Fruit fly (Drosophila melanogaster) whole organism, prepupa: ENCODE data around the gene dally.

Experiments used
- Blimp-1 ChIP-seq: fragments of 200-800 bp; sonication (Bioruptor generic); optimal IDR thresholded peaks from 3 replicates; lab custom pipeline; 2017; ENCODE audit warnings: missing biosample characterization, missing genetic modification characterization, mild to moderate bottlenecking, moderate library complexity, missing genetic modification reagents
- CG10631 ChIP-seq: fragments of 200-800 bp; sonication (Bioruptor generic); optimal IDR thresholded peaks from 2 replicates; lab custom pipeline; 2016; ENCODE audit warnings: missing biosample characterization, missing genetic modification characterization
- CG10669 ChIP-seq: fragments of 200-800 bp; sonication (Bioruptor generic); optimal IDR thresholded peaks from 3 replicates; lab custom pipeline; 2018; ENCODE audit warnings: missing biosample characterization, mild to moderate bottlenecking, missing genetic modification characterization, moderate library complexity
- CG11294 ChIP-seq: fragments of 200-800 bp; sonication (Bioruptor generic); IDR thresholded peaks from 2 replicates; pipeline ENCODE4 v1.3.6; 2022; ENCODE audit warnings: missing biosample characterization, missing genetic modification characterization
- CG11762 ChIP-seq: fragments of 200-800 bp; sonication (Bioruptor generic); optimal IDR thresholded peaks from 3 replicates; lab custom pipeline; 2016; ENCODE audit warnings: missing biosample characterization, missing genetic modification characterization; ENCODE audit not compliant: insufficient read depth
- CG11902 ChIP-seq: fragments of 200-800 bp; sonication (Bioruptor generic); optimal IDR thresholded peaks from 3 replicates; lab custom pipeline; 2016; ENCODE audit warnings: missing biosample characterization, missing genetic modification characterization
- CG15336 ChIP-seq: fragments of 200-800 bp; sonication (Bioruptor generic); IDR thresholded peaks from 2 replicates; pipeline ENCODE4 v1.3.6; 2022; ENCODE audit warnings: missing biosample characterization, missing genetic modification characterization
- CG1621 ChIP-seq: fragments of 200-800 bp; sonication (Bioruptor generic); optimal IDR thresholded peaks from 3 replicates; lab custom pipeline; 2018; ENCODE audit warnings: missing biosample characterization, mild to moderate bottlenecking, missing genetic modification characterization
- CG16779 ChIP-seq: fragments of 200-800 bp; sonication (Bioruptor generic); optimal IDR thresholded peaks from 3 replicates; lab custom pipeline; 2017; ENCODE audit warnings: missing biosample characterization, mild to moderate bottlenecking, missing genetic modification characterization
- CG31627 ChIP-seq: fragments of 200-800 bp; sonication (Bioruptor generic); optimal IDR thresholded peaks from 3 replicates; lab custom pipeline; 2016; ENCODE audit warnings: missing biosample characterization, missing genetic modification characterization
- CG32006 ChIP-seq: fragments of 200-800 bp; sonication (Bioruptor generic); optimal IDR thresholded peaks from 3 replicates; lab custom pipeline; 2017; ENCODE audit warnings: missing biosample characterization, mild to moderate bottlenecking, missing genetic modification characterization
- CG34406 ChIP-seq: fragments of 200-800 bp; sonication (Bioruptor generic); optimal IDR thresholded peaks from 3 replicates; lab custom pipeline; 2016; ENCODE audit warnings: missing biosample characterization, missing genetic modification characterization
- CG3919 ChIP-seq: fragments of 200-800 bp; sonication (Bioruptor generic); optimal IDR thresholded peaks from 3 replicates; lab custom pipeline; 2016; ENCODE audit warnings: missing biosample characterization, missing genetic modification characterization
- CG4318 ChIP-seq: fragments of 200-800 bp; sonication (Bioruptor generic); optimal IDR thresholded peaks from 3 replicates; lab custom pipeline; 2017; ENCODE audit warnings: missing biosample characterization, mild to moderate bottlenecking, missing genetic modification characterization
- CG6163 ChIP-seq: fragments of 200-800 bp; sonication (Bioruptor generic); IDR thresholded peaks from 3 replicates; pipeline ENCODE4 v1.3.6; 2022; ENCODE audit warnings: missing biosample characterization, missing genetic modification characterization
- CG6276 ChIP-seq: fragments of 200-800 bp; sonication (Bioruptor generic); optimal IDR thresholded peaks from 2 replicates; lab custom pipeline; 2017; ENCODE audit warnings: missing biosample characterization, mild to moderate bottlenecking, missing genetic modification characterization
- CG6792 ChIP-seq: fragments of 200-800 bp; sonication (Bioruptor generic); optimal IDR thresholded peaks from 3 replicates; lab custom pipeline; 2016; ENCODE audit warnings: missing biosample characterization, missing genetic modification characterization
- CG6808 ChIP-seq: fragments of 200-800 bp; sonication (Bioruptor generic); optimal IDR thresholded peaks from 3 replicates; lab custom pipeline; 2017; ENCODE audit warnings: missing biosample characterization, missing genetic modification characterization, mild to moderate bottlenecking, moderate library complexity, missing genetic modification reagents
- CG7368 ChIP-seq: fragments of 200-800 bp; sonication (Bioruptor generic); optimal IDR thresholded peaks from 3 replicates; lab custom pipeline; 2016; ENCODE audit warnings: missing biosample characterization, missing genetic modification characterization
- CG8119 ChIP-seq: fragments of 200-800 bp; sonication (Bioruptor generic); IDR thresholded peaks from 3 replicates; pipeline ENCODE4 v1.3.6; 2022; ENCODE audit warnings: missing biosample characterization, missing genetic modification characterization
- CG8319 ChIP-seq: fragments of 200-800 bp; sonication (Bioruptor generic); optimal IDR thresholded peaks from 3 replicates; lab custom pipeline; 2016; ENCODE audit warnings: missing biosample characterization, missing genetic modification characterization
- CG8632 ChIP-seq: fragments of 200-800 bp; sonication (Bioruptor generic); optimal IDR thresholded peaks from 3 replicates; lab custom pipeline; 2016; ENCODE audit warnings: missing biosample characterization, missing genetic modification characterization
- CG9139 ChIP-seq: fragments of 200-800 bp; sonication (Bioruptor generic); optimal IDR thresholded peaks from 3 replicates; lab custom pipeline; 2017; ENCODE audit warnings: missing biosample characterization, mild to moderate bottlenecking, missing genetic modification characterization
- Eip75B ChIP-seq: fragments of 200-800 bp; sonication (Bioruptor generic); optimal IDR thresholded peaks from 3 replicates; lab custom pipeline; 2016; ENCODE audit warnings: missing biosample characterization, missing genetic modification characterization
- Eip78C ChIP-seq: fragments of 200-800 bp; sonication (Bioruptor generic); peaks from one replicate; lab custom pipeline; 2016; ENCODE audit warnings: missing biosample characterization, missing genetic modification characterization
- Eip93F ChIP-seq: fragments of 200-800 bp; sonication (Bioruptor generic); optimal IDR thresholded peaks from 2 replicates; lab custom pipeline; 2016; ENCODE audit warnings: missing biosample characterization, mild to moderate bottlenecking, missing genetic modification characterization
- Ets21C ChIP-seq: fragments of 200-800 bp; sonication (Bioruptor generic); optimal IDR thresholded peaks from 3 replicates; lab custom pipeline; 2016; ENCODE audit warnings: missing biosample characterization, missing genetic modification characterization
- Ets96B ChIP-seq: fragments of 200-800 bp; optimal IDR thresholded peaks from 2 replicates; lab custom pipeline; 2019; ENCODE audit warnings: missing biosample characterization, mild to moderate bottlenecking, missing genetic modification characterization, moderate library complexity
- Gug ChIP-seq: fragments of 200-800 bp; sonication (Bioruptor generic); IDR thresholded peaks from 2 replicates; pipeline ENCODE4 v1.3.6; 2022; ENCODE audit warnings: missing biosample characterization, missing genetic modification characterization
- Hr38 ChIP-seq: sonication (Bioruptor generic); optimal IDR thresholded peaks from 2 replicates; lab custom pipeline; 2016; ENCODE audit warnings: missing biosample characterization, missing genetic modification characterization
- Hr4 ChIP-seq: fragments of 200-800 bp; sonication (Bioruptor generic); optimal IDR thresholded peaks from 3 replicates; lab custom pipeline; 2016; ENCODE audit warnings: missing biosample characterization, missing genetic modification characterization
- Lpt ChIP-seq: fragments of 200-800 bp; sonication (Bioruptor generic); optimal IDR thresholded peaks from 3 replicates; lab custom pipeline; 2016; ENCODE audit warnings: missing biosample characterization, missing genetic modification characterization
- Met ChIP-seq: fragments of 200-800 bp; sonication (Bioruptor generic); optimal IDR thresholded peaks from 3 replicates; lab custom pipeline; 2016; ENCODE audit warnings: missing biosample characterization, missing genetic modification characterization
- OdsH ChIP-seq: fragments of 200-800 bp; sonication (Bioruptor generic); optimal IDR thresholded peaks from 3 replicates; lab custom pipeline; 2016; ENCODE audit warnings: missing biosample characterization, missing genetic modification characterization
- Smox ChIP-seq: fragments of 200-800 bp; sonication (Bioruptor generic); optimal IDR thresholded peaks from 3 replicates; lab custom pipeline; 2016; ENCODE audit warnings: missing biosample characterization, missing genetic modification characterization
- Sox102F ChIP-seq: fragments of 200-800 bp; sonication (Bioruptor generic); optimal IDR thresholded peaks from 2 replicates; lab custom pipeline; 2016; ENCODE audit warnings: missing biosample characterization, mild to moderate bottlenecking, missing genetic modification characterization
- Sox14 ChIP-seq: fragments of 200-800 bp; sonication (Bioruptor generic); optimal IDR thresholded peaks from 3 replicates; lab custom pipeline; 2016; ENCODE audit warnings: missing biosample characterization, missing genetic modification characterization
- Sox15 ChIP-seq: fragments of 200-800 bp; sonication (Bioruptor generic); optimal IDR thresholded peaks from 3 replicates; lab custom pipeline; 2016; ENCODE audit warnings: missing biosample characterization, missing genetic modification characterization
- achi ChIP-seq: fragments of 200-800 bp; sonication (Bioruptor generic); optimal IDR thresholded peaks from 3 replicates; lab custom pipeline; 2016; ENCODE audit warnings: missing biosample characterization, missing genetic modification characterization
- acj6 ChIP-seq: fragments of 200-800 bp; sonication (Bioruptor generic); optimal IDR thresholded peaks from 3 replicates; lab custom pipeline; 2016; ENCODE audit warnings: missing biosample characterization, missing genetic modification characterization
- cyc ChIP-seq: fragments of 200-800 bp; sonication (Bioruptor generic); optimal IDR thresholded peaks from 3 replicates; lab custom pipeline; 2016; ENCODE audit warnings: missing biosample characterization, missing genetic modification characterization
- dac ChIP-seq: fragments of 200-800 bp; sonication (Bioruptor generic); optimal IDR thresholded peaks from 2 replicates; lab custom pipeline; 2017; ENCODE audit warnings: missing biosample characterization, mild to moderate bottlenecking, missing genetic modification characterization
- dsx ChIP-seq: fragments of 200-800 bp; optimal IDR thresholded peaks from 3 replicates; lab custom pipeline; 2019; ENCODE audit warnings: missing biosample characterization, mild to moderate bottlenecking, missing genetic modification characterization, moderate library complexity; ENCODE audit not compliant: poor library complexity, severe bottlenecking
- eg ChIP-seq: fragments of 200-800 bp; sonication (Bioruptor generic); IDR thresholded peaks from 3 replicates; pipeline ENCODE4 v1.3.6; 2022; ENCODE audit warnings: missing biosample characterization, missing genetic modification characterization
- esn ChIP-seq: fragments of 200-800 bp; sonication (Bioruptor generic); optimal IDR thresholded peaks from 2 replicates; lab custom pipeline; 2016; ENCODE audit warnings: missing biosample characterization, mild to moderate bottlenecking, missing genetic modification characterization, moderate library complexity
- fd59A ChIP-seq: fragments of 200-800 bp; sonication (Bioruptor generic); optimal IDR thresholded peaks from 2 replicates; lab custom pipeline; 2017; ENCODE audit warnings: missing biosample characterization, mild to moderate bottlenecking, missing genetic modification characterization, missing genetic modification reagents
- lz ChIP-seq: fragments of 200-800 bp; sonication (Bioruptor generic); optimal IDR thresholded peaks from 3 replicates; lab custom pipeline; 2016; ENCODE audit warnings: missing biosample characterization, missing genetic modification characterization
- pdm3 ChIP-seq: fragments of 200-800 bp; sonication (Bioruptor generic); optimal IDR thresholded peaks from 3 replicates; lab custom pipeline; 2016; ENCODE audit warnings: missing biosample characterization, missing genetic modification characterization
- salr ChIP-seq, 2 experiments: fragments of 200-800 bp; sonication (Bioruptor generic); optimal IDR thresholded peaks; 3 replicates each; lab custom pipeline; 2016 to 2018; ENCODE audit warnings: missing biosample characterization in 2 of 2, missing genetic modification characterization in 2 of 2, mild to moderate bottlenecking in 1 of 2
- ss ChIP-seq, 2 experiments: fragments of 200-800 bp; sonication (Bioruptor generic); optimal IDR thresholded peaks; 2 replicates in 1 of 2; 3 replicates in 1 of 2; lab custom pipeline; 2017 to 2018; ENCODE audit warnings: mild to moderate bottlenecking in 2 of 2, missing biosample characterization in 2 of 2, missing genetic modification characterization in 2 of 2, moderate library complexity in 1 of 2
- vri ChIP-seq: fragments of 200-800 bp; sonication (Bioruptor generic); optimal IDR thresholded peaks from 3 replicates; lab custom pipeline; 2016; ENCODE audit warnings: missing biosample characterization, mild to moderate bottlenecking, missing genetic modification characterization

dally gene

DNA sequence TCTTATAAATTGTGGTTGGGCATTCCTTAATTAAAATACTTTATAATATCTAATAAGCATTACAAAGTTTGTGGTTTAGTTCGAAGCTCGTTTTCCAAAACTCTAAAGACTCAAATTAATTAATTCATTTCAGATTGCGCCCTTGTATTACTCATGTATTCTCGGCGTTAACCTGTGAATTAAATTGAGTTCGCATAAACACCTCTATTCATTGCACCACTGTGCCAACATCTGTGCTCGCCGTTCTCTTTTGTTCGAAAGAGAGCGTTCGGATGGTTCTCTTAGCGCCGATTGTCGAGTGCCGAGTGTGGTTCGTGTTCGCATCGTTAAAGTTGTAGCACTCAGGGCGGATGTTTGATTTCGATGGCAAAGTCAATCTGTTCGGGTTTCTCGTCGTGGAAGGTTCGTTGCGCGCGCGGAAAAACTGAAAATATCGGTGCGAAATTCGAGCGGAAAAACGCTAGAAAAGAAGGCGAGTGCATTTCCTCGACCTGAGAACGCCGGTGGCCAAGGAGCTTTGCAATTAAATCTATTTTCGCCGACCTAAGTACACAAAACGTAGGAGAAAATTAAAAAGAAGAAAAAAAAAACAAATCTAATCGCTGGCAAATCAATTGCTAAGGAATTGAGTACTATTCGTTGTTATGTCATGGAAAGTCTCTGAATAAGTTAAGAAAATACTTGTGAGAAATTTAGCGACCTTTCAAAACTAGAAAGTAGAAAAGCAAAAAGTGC lies at the start of gene dally:
TSS of gene dally (plus strand) at position 373 of the 735 bp plus-strand sequence.
- peak; percentile 64 for TF ChIP-seq CG9139
- TF ChIP-seq Ets96B = peak; percentile 13
- peak; percentile 75 for TF ChIP-seq CG6163 (GFP tag; lab: Robert Waterston, UW)
- peak; percentile 9 for TF ChIP-seq CG8632
- TF ChIP-seq Blimp-1 (GFP tag; lab: Kevin White, UChicago) = no peak
- no peak for TF ChIP-seq Sox15 (GFP tag; lab: Kevin White, UChicago)
- no peak for TF ChIP-seq Lpt
- TF ChIP-seq CG11902 (GFP tag; lab: Kevin White, UChicago) = no peak
- TF ChIP-seq CG11294 = no peak
- TF ChIP-seq CG4318 (GFP tag; lab: Kevin White, UChicago) = no peak
- TF ChIP-seq Hr4 = no peak
- TF ChIP-seq salr (GFP tag; optimal IDR thresholded peaks at IDR 0.05; lab: Kevin White, UChicago) = peak in 1 of 2 experiments; percentile 16
- TF ChIP-seq ss (GFP tag; optimal IDR thresholded peaks at IDR 0.05; lab: Kevin White, UChicago) = peak; percentile 60 to 67
- TF ChIP-seq esn (GFP tag; lab: Kevin White, UChicago) = peak; percentile 60
- TF ChIP-seq CG34406 (GFP tag; lab: Kevin White, UChicago) = no peak
- TF ChIP-seq Sox102F = peak; percentile 64
- no peak for TF ChIP-seq pdm3 (GFP tag; lab: Kevin White, UChicago)
- TF ChIP-seq CG7368 (GFP tag; lab: Kevin White, UChicago) = peak; percentile 45
- no peak for TF ChIP-seq CG6808 (GFP tag; lab: Kevin White, UChicago)
- no peak for TF ChIP-seq CG10631 (GFP tag; lab: Kevin White, UChicago)
- TF ChIP-seq CG3919 (GFP tag; lab: Kevin White, UChicago) = peak; percentile 8
- no peak for TF ChIP-seq CG6276 (GFP tag; lab: Kevin White, UChicago)
- TF ChIP-seq dsx (GFP tag; lab: Kevin White, UChicago) = peak; percentile 47
- no peak for TF ChIP-seq Eip93F (GFP tag; lab: Kevin White, UChicago)
- TF ChIP-seq Smox = peak; percentile 20
- no peak for TF ChIP-seq CG8319 (GFP tag; lab: Kevin White, UChicago)
- peak; percentile 50 for TF ChIP-seq Eip75B
- TF ChIP-seq vri (GFP tag; lab: Kevin White, UChicago) = peak; percentile 58
- TF ChIP-seq eg (GFP tag; lab: Robert Waterston, UW) = peak; percentile 60; the same call in 2 of the 3 replicates
- no peak for TF ChIP-seq Gug
- TF ChIP-seq CG11762 (GFP tag; lab: Kevin White, UChicago) = no peak
- TF ChIP-seq CG16779 (tag; lab: Kevin White, UChicago) = peak; percentile 54
- TF ChIP-seq CG6792 = no peak
- TF ChIP-seq Sox14 (GFP tag; lab: Kevin White, UChicago) = peak; percentile 27
- TF ChIP-seq acj6 (GFP tag; lab: Kevin White, UChicago) = no peak
- no peak for TF ChIP-seq cyc (GFP tag; lab: Kevin White, UChicago)
- peak; percentile 57; the same call in 1 of the 3 replicates for TF ChIP-seq CG8119 (GFP tag; lab: Robert Waterston, UW)
- TF ChIP-seq lz = peak; percentile 27
- no peak for TF ChIP-seq fd59A (GFP tag; lab: Kevin White, UChicago)
- no peak for TF ChIP-seq achi (GFP tag; lab: Kevin White, UChicago)
- TF ChIP-seq CG31627 (GFP tag; lab: Kevin White, UChicago) = no peak
- no peak for TF ChIP-seq CG32006 (GFP tag; lab: Kevin White, UChicago)
- TF ChIP-seq Eip78C = peak; percentile 84
- no peak for TF ChIP-seq dac (GFP tag; lab: Kevin White, UChicago)
- TF ChIP-seq CG15336 (GFP tag; lab: Robert Waterston, UW) = peak; percentile 54; the same call in 1 of the 2 replicates
- TF ChIP-seq Met (GFP tag; lab: Kevin White, UChicago) = peak; percentile 46
- TF ChIP-seq OdsH (GFP tag; lab: Kevin White, UChicago) = peak; percentile 37
- no peak for TF ChIP-seq Ets21C (GFP tag; lab: Kevin White, UChicago)
- peak; percentile 17 for TF ChIP-seq CG10669 (GFP tag; lab: Kevin White, UChicago)
- TF ChIP-seq CG1621 (tag; lab: Kevin White, UChicago) = peak; percentile 16
- TF ChIP-seq Hr38 (GFP tag; lab: Kevin White, UChicago) = no peak
